Fruit fly (Drosophila melanogaster) whole organism, embryonic: ENCODE data around the gene CG11164.

Experiments
- B-H2 ChIP-seq: fragments of 200-800 bp; sonication (Bioruptor generic); optimal IDR thresholded peaks from 2 replicates; lab custom pipeline; 2018; ENCODE audit warnings: missing biosample characterization, mild to moderate bottlenecking, missing genetic modification characterization
- CG1024 ChIP-seq: fragments of 200-800 bp; sonication (Bioruptor generic); IDR thresholded peaks from 2 replicates; pipeline ENCODE4 v1.3.6; 2022; ENCODE audit warnings: missing biosample characterization, missing genetic modification characterization
- CG1233 ChIP-seq: fragments of 200-800 bp; sonication (Bioruptor generic); optimal IDR thresholded peaks from 4 replicates; lab custom pipeline; 2018; ENCODE audit warnings: missing biosample characterization, mild to moderate bottlenecking, missing genetic modification characterization
- CG12744 ChIP-seq: fragments of 200-800 bp; sonication (Bioruptor generic); optimal IDR thresholded peaks from 2 replicates; lab custom pipeline; 2016; ENCODE audit warnings: missing biosample characterization, missing genetic modification characterization
- CG13287 ChIP-seq: fragments of 200-800 bp; sonication (Bioruptor generic); IDR thresholded peaks from 2 replicates; pipeline ENCODE4 v1.3.6; 2022; ENCODE audit warnings: missing biosample characterization, missing genetic modification characterization; ENCODE audit not compliant: partially characterized antibody
- CG14014 ChIP-seq: fragments of 200-800 bp; sonication (Bioruptor generic); IDR thresholded peaks from 2 replicates; pipeline ENCODE4 v1.3.6; 2022; ENCODE audit warnings: missing biosample characterization, missing genetic modification characterization
- CG15514 ChIP-seq: fragments of 200-800 bp; sonication (Bioruptor generic); optimal IDR thresholded peaks from 3 replicates; lab custom pipeline; 2017; ENCODE audit warnings: missing biosample characterization, missing genetic modification characterization, mild to moderate bottlenecking, moderate library complexity, missing genetic modification reagents
- CG17802 ChIP-seq: fragments of 200-800 bp; sonication (Bioruptor generic); optimal IDR thresholded peaks from 2 replicates; lab custom pipeline; 2018; ENCODE audit warnings: missing biosample characterization, mild to moderate bottlenecking, missing genetic modification characterization, moderate library complexity
- CG2199 ChIP-seq: fragments of 200-800 bp; sonication (Bioruptor generic); IDR thresholded peaks from 3 replicates; pipeline ENCODE4 v1.3.6; 2022; ENCODE audit warnings: missing biosample characterization, missing genetic modification characterization
- CG32772 ChIP-seq: fragments of 200-800 bp; sonication (Bioruptor generic); IDR thresholded peaks from 2 replicates; pipeline ENCODE4 v1.3.6; 2022; ENCODE audit warnings: missing biosample characterization, missing genetic modification characterization
- CG3726 ChIP-seq: fragments of 200-800 bp; sonication (Bioruptor generic); IDR thresholded peaks from 3 replicates; pipeline ENCODE4, ENCODE4 v1.3.6; 2022; ENCODE audit warnings: missing biosample characterization, missing genetic modification characterization
- CG5245 ChIP-seq: fragments of 200-800 bp; sonication (Bioruptor generic); optimal IDR thresholded peaks from 3 replicates; lab custom pipeline; 2016; ENCODE audit warnings: missing biosample characterization, missing genetic modification characterization
- CG5953 ChIP-seq: fragments of 200-800 bp; sonication (Bioruptor generic); IDR thresholded peaks from 2 replicates; pipeline ENCODE4 v1.3.6; 2022; ENCODE audit warnings: missing biosample characterization, missing genetic modification characterization
- CG6654 ChIP-seq: fragments of 200-800 bp; sonication (Bioruptor generic); optimal IDR thresholded peaks from 2 replicates; lab custom pipeline; 2017; ENCODE audit warnings: missing biosample characterization, mild to moderate bottlenecking, missing genetic modification characterization
- CG7372 ChIP-seq: fragments of 200-800 bp; sonication (Bioruptor generic); IDR thresholded peaks from 2 replicates; pipeline ENCODE4 v1.3.6; 2022; ENCODE audit warnings: missing biosample characterization, missing genetic modification characterization
- CG7786 ChIP-seq: fragments of 200-800 bp; sonication (Bioruptor generic); optimal IDR thresholded peaks from 2 replicates; lab custom pipeline; 2016; ENCODE audit warnings: missing biosample characterization, missing genetic modification characterization
- CG8944 ChIP-seq: fragments of 200-800 bp; sonication (Bioruptor generic); optimal IDR thresholded peaks from 3 replicates; lab custom pipeline; 2016; ENCODE audit warnings: missing biosample characterization, missing genetic modification characterization
- CG9437 ChIP-seq: fragments of 200-800 bp; sonication (Bioruptor generic); optimal IDR thresholded peaks from 2 replicates; lab custom pipeline; 2018; ENCODE audit warnings: missing biosample characterization, mild to moderate bottlenecking, missing genetic modification characterization
- Camta ChIP-seq: fragments of 200-800 bp; sonication (Bioruptor generic); optimal IDR thresholded peaks from 2 replicates; lab custom pipeline; 2016; ENCODE audit warnings: missing biosample characterization, missing genetic modification characterization
- Chrac-16 ChIP-seq: fragments of 200-800 bp; sonication (Bioruptor generic); optimal IDR thresholded peaks from 3 replicates; lab custom pipeline; 2016; ENCODE audit warnings: missing biosample characterization, missing genetic modification characterization
- CoRest ChIP-seq: fragments of 200-800 bp; sonication (Bioruptor generic); optimal IDR thresholded peaks from 3 replicates; lab custom pipeline; 2018; ENCODE audit warnings: missing biosample characterization, mild to moderate bottlenecking, missing genetic modification characterization, moderate library complexity
- Dbx ChIP-seq: fragments of 200-800 bp; sonication (Bioruptor generic); IDR thresholded peaks from 3 replicates; pipeline ENCODE4 v1.3.6; 2022; ENCODE audit warnings: missing biosample characterization, missing genetic modification characterization
- Dref ChIP-seq: fragments of 200-800 bp; sonication (Bioruptor generic); IDR thresholded peaks from 2 replicates; pipeline ENCODE4 v1.3.6; 2022; ENCODE audit warnings: missing biosample characterization, missing genetic modification characterization
- Fer2 ChIP-seq: fragments of 200-800 bp; sonication (Bioruptor generic); optimal IDR thresholded peaks from 2 replicates; lab custom pipeline; 2018; ENCODE audit warnings: missing biosample characterization, mild to moderate bottlenecking, missing genetic modification characterization, moderate library complexity
- HLH4C ChIP-seq: fragments of 200-800 bp; sonication (Bioruptor generic); IDR thresholded peaks from 3 replicates; pipeline ENCODE4 v1.3.6; 2022; ENCODE audit warnings: missing biosample characterization, missing genetic modification characterization; ENCODE audit not compliant: partially characterized antibody
- HLHmδ ChIP-seq: fragments of 200-800 bp; sonication (Bioruptor generic); optimal IDR thresholded peaks from 2 replicates; lab custom pipeline; 2018; ENCODE audit warnings: missing biosample characterization, mild to moderate bottlenecking, missing genetic modification characterization, moderate library complexity
- Hand ChIP-seq: fragments of 200-800 bp; sonication (Bioruptor generic); optimal IDR thresholded peaks from 2 replicates; lab custom pipeline; 2017; ENCODE audit warnings: mild to moderate bottlenecking, missing biosample characterization, missing genetic modification reagents, missing genetic modification characterization
- Hr39 ChIP-seq: fragments of >200 bp; optimal IDR thresholded peaks from 2 replicates; lab custom pipeline; 2017
- Hr51 ChIP-seq, 2 experiments: fragments of 200-800 bp; sonication (Bioruptor generic); optimal IDR thresholded peaks; 2 replicates in 1 of 2; 3 replicates in 1 of 2; lab custom pipeline; 2016 to 2018; ENCODE audit warnings: missing biosample characterization in 2 of 2, missing genetic modification characterization in 2 of 2, mild to moderate bottlenecking in 1 of 2, moderate library complexity in 1 of 2
- NFAT ChIP-seq: fragments of 200-800 bp; sonication (Bioruptor generic); IDR thresholded peaks from 2 replicates; pipeline ENCODE4 v1.3.6; 2022; ENCODE audit warnings: missing biosample characterization, missing genetic modification characterization
- Taf1 ChIP-seq: fragments of 200-800 bp; sonication (Bioruptor generic); IDR thresholded peaks from 2 replicates; pipeline ENCODE4 v1.3.6; 2022; ENCODE audit warnings: missing biosample characterization, missing genetic modification characterization
- Xbp1 ChIP-seq: fragments of 200-800 bp; sonication (Bioruptor generic); optimal IDR thresholded peaks from 3 replicates; lab custom pipeline; 2016; ENCODE audit warnings: missing biosample characterization, mild to moderate bottlenecking, missing genetic modification characterization
- da ChIP-seq: fragments of 200-800 bp; sonication (Bioruptor generic); optimal IDR thresholded peaks from 2 replicates; lab custom pipeline; 2016; ENCODE audit warnings: missing biosample characterization, missing genetic modification characterization
- hb ChIP-seq: fragments of 200-800 bp; sonication (Bioruptor generic); IDR thresholded peaks from 3 replicates; pipeline ENCODE4 v1.3.6; 2022; ENCODE audit warnings: missing biosample characterization, missing genetic modification characterization; ENCODE audit not compliant: partially characterized antibody
- hbn ChIP-seq: fragments of 200-800 bp; sonication (Bioruptor generic); IDR thresholded peaks from 2 replicates; pipeline ENCODE4 v1.3.6; 2022; ENCODE audit warnings: missing biosample characterization, missing genetic modification characterization; ENCODE audit not compliant: partially characterized antibody
- kni ChIP-seq: fragments of 200-800 bp; sonication (Bioruptor generic); optimal IDR thresholded peaks from 3 replicates; lab custom pipeline; 2017; ENCODE audit warnings: mild to moderate bottlenecking, missing biosample characterization, missing genetic modification reagents, missing genetic modification characterization
- lmd ChIP-seq: fragments of 200-800 bp; sonication (Bioruptor generic); IDR thresholded peaks from 2 replicates; pipeline ENCODE4 v1.3.6; 2022; ENCODE audit warnings: missing biosample characterization, missing genetic modification characterization
- nerfin-2 ChIP-seq: fragments of 200-800 bp; sonication (Bioruptor generic); IDR thresholded peaks from 2 replicates; pipeline ENCODE4 v1.3.6; 2022; ENCODE audit warnings: missing biosample characterization, missing genetic modification characterization; ENCODE audit not compliant: partially characterized antibody
- nom ChIP-seq: fragments of 200-800 bp; sonication (Bioruptor generic); optimal IDR thresholded peaks from 2 replicates; lab custom pipeline; 2017; ENCODE audit warnings: missing biosample characterization, missing genetic modification characterization, mild to moderate bottlenecking, moderate library complexity, missing genetic modification reagents
- pb ChIP-seq: fragments of 200-800 bp; sonication (Bioruptor generic); optimal IDR thresholded peaks from 3 replicates; lab custom pipeline; 2016; ENCODE audit warnings: missing biosample characterization, missing genetic modification characterization
- ranshi ChIP-seq: fragments of 200-800 bp; sonication (Bioruptor generic); IDR thresholded peaks from 2 replicates; pipeline ENCODE4 v1.3.6; 2022; ENCODE audit warnings: missing biosample characterization, missing genetic modification characterization
- rib ChIP-seq: fragments of 200-800 bp; sonication (Bioruptor generic); IDR thresholded peaks from 2 replicates; pipeline ENCODE4 v1.3.6; 2022; ENCODE audit warnings: missing biosample characterization, missing genetic modification characterization
- sisA ChIP-seq: fragments of 200-800 bp; sonication (Bioruptor generic); IDR thresholded peaks from 2 replicates; pipeline ENCODE4 v1.3.6; 2022; ENCODE audit warnings: missing biosample characterization, missing genetic modification characterization
- slbo ChIP-seq: fragments of 200-800 bp; sonication (Bioruptor generic); IDR thresholded peaks from 2 replicates; pipeline ENCODE4 v1.3.6; 2022; ENCODE audit warnings: missing biosample characterization, missing genetic modification characterization
- sob ChIP-seq: fragments of 200-800 bp; sonication (Bioruptor generic); IDR thresholded peaks from 2 replicates; pipeline ENCODE4 v1.3.6; 2022; ENCODE audit warnings: missing biosample characterization, missing genetic modification characterization
- sqz ChIP-seq: fragments of 200-800 bp; sonication (Bioruptor generic); optimal IDR thresholded peaks from 3 replicates; lab custom pipeline; 2018; ENCODE audit warnings: missing biosample characterization, mild to moderate bottlenecking, missing genetic modification characterization
- trh ChIP-seq: fragments of 200-800 bp; sonication (Bioruptor generic); optimal IDR thresholded peaks from 2 replicates; lab custom pipeline; 2016; ENCODE audit warnings: missing biosample characterization, missing genetic modification characterization
- vvl ChIP-seq: fragments of 200-800 bp; sonication (Bioruptor generic); IDR thresholded peaks from 2 replicates; pipeline ENCODE4 v1.3.6; 2022; ENCODE audit warnings: missing biosample characterization, missing genetic modification characterization

Gene CG11164

DNA sequence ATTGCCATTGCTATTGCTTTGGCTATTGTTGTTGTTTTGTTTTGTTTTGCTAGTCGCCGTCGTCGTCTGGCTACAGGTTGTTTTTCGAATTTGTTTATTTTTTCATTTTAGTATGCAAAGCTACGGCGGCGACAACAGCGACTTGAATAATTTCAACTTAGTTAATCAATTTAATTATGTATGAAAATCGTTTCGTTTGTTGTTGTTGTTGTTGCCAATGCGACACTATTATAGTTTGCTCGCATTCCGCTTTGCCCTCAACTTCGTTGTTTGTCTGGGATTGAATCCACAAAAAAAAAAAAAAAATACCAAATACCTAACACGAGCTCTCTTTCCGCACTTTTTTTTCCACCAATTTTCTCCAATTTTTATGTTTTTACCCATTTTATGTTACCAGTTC lies 40.0 kb upstream of the CG11164 start (continued):
- peak; percentile 66 for TF ChIP-seq sqz
- TF ChIP-seq rib = no peak
- TF ChIP-seq vvl (GFP tag; lab: Robert Waterston, UW) = peak; percentile 66
- no peak for TF ChIP-seq Fer2 (tag; lab: Kevin White, UChicago)
- no peak for TF ChIP-seq kni (GFP tag; lab: Kevin White, UChicago)
- TF ChIP-seq lmd (GFP tag; lab: Robert Waterston, UW) = no peak
- no peak for TF ChIP-seq nerfin-2 (GFP tag; lab: Robert Waterston, UW)
- no peak for TF ChIP-seq CG15514 (GFP tag; lab: Kevin White, UChicago)
- TF ChIP-seq sob (GFP tag; lab: Robert Waterston, UW) = no peak
- TF ChIP-seq CG2199 (GFP tag; lab: Robert Waterston, UW) = peak; percentile 67; the same call in 1 of the 3 replicates
- TF ChIP-seq hb = no peak
- no peak for TF ChIP-seq B-H2

DNA sequence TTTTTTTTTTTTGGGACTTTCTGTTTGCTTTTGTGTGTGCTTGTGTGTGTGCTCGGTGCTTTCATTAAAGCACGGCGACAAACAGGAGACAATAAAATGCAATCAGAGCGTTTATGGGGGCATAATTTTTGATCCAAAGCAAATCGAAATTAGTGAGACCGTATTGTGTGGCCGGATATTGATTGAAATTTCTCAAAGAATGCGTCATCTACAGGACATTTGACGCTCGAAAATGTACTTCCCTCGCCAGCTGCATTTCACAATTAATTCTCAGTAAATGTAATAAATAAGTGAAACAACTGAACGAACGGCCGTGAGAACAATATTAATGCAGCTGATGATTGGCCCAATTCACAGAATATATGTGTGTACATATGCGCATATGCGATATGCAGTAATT lies 38.4 kb upstream of the CG11164 start:
- no peak for TF ChIP-seq CG8944 (GFP tag; lab: Kevin White, UChicago)
- TF ChIP-seq Dbx (GFP tag; lab: Robert Waterston, UW) = no peak
- no peak for TF ChIP-seq CG5245 (GFP tag; lab: Kevin White, UChicago)
- no peak for TF ChIP-seq ranshi (GFP tag; lab: Robert Waterston, UW)

DNA sequence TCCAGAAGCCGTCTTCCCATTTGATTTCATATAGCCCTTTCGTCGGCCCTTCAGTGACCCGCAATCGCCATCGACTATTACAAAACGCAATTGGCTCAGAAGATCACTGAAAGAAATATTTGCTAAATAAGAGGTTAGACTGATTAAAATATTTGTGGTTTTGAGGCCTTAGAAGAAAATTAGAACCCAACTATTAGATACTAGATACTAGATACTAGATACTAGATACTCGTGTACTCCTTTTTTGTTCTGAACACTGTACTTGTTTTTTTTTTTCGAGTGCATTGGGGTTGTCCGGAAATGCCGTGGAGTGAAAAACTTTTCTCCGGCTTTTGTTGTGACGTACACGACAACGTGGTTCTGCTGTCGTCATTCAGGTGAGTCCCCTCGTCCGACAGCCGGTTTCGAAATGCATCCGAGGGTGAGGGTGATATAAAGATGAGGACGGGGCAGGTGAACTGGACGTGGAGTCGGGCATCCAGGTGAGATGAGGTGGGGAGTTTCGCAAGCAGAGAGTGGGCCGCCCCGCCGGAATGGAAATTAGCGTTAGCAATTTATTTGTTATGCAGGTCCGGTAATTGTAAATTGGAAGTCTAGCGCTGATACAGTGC lies 37.4 kb upstream of the CG11164 start:
- TF ChIP-seq pb (GFP tag; lab: Kevin White, UChicago) = no peak
- TF ChIP-seq da (GFP tag; lab: Kevin White, UChicago) = no peak
- no peak for TF ChIP-seq CG32772
- 0 out of 3 replicates have a peak, but pooled peaks have one; percentile 31 for TF ChIP-seq CG3726
- TF ChIP-seq HLH4C = no peak
- peak; percentile 10 for TF ChIP-seq CoRest
- peak; percentile 11 for TF ChIP-seq Chrac-16
- no peak for TF ChIP-seq CG9437 (GFP tag; lab: Kevin White, UChicago)
- no peak for TF ChIP-seq CG1024 (GFP tag; lab: Robert Waterston, UW)
- no peak for TF ChIP-seq CG7372
- no peak for TF ChIP-seq CG1233 (GFP tag; lab: Kevin White, UChicago)
- TF ChIP-seq CG12744 (GFP tag; lab: Kevin White, UChicago) = no peak
- no peak for TF ChIP-seq Taf1 (GFP tag; lab: Robert Waterston, UW)
- TF ChIP-seq CG7786 (GFP tag; lab: Kevin White, UChicago) = peak; percentile 32
- no peak for TF ChIP-seq kni (GFP tag; lab: Kevin White, UChicago)
- TF ChIP-seq hbn (GFP tag; lab: Robert Waterston, UW) = no peak
- TF ChIP-seq Camta = peak; percentile 11
- no peak for TF ChIP-seq Hr39 (lab: Kevin White, UChicago)
- no peak for TF ChIP-seq CG17802
- no peak for TF ChIP-seq trh (GFP tag; lab: Kevin White, UChicago)
- TF ChIP-seq Hr51 (GFP tag; optimal IDR thresholded peaks at IDR 0.05; lab: Kevin White, UChicago) = peak in 1 of 2 experiments; percentile 41
- TF ChIP-seq Dref (GFP tag; lab: Robert Waterston, UW) = no peak
- TF ChIP-seq CG6654 (GFP tag; lab: Kevin White, UChicago) = no peak
- TF ChIP-seq sisA (GFP tag; lab: Robert Waterston, UW) = no peak; the same call in 1 of the 2 replicates
- no peak for TF ChIP-seq CG13287 (GFP tag; lab: Robert Waterston, UW)
- no peak for TF ChIP-seq nom
- no peak for TF ChIP-seq HLHmδ (GFP tag; lab: Kevin White, UChicago)
- TF ChIP-seq Hand (GFP tag; lab: Kevin White, UChicago) = no peak
- peak; percentile 21; the same call in 1 of the 2 replicates for TF ChIP-seq slbo (GFP tag; lab: Robert Waterston, UW)
- peak; percentile 41 for TF ChIP-seq Xbp1 (GFP tag; lab: Kevin White, UChicago)
- no peak for TF ChIP-seq CG5953 (GFP tag; lab: Robert Waterston, UW)
- TF ChIP-seq CG14014 (GFP tag; lab: Robert Waterston, UW) = no peak
- no peak; the same call in 1 of the 2 replicates for TF ChIP-seq NFAT (GFP tag; lab: Robert Waterston, UW)
